5 fruit fly cellular contexts compared by ENCODE assay signal in genomic region chr3R:20557415-20558105, dm6.
TF ChIP-seq lines count a peak whose summit lies in the region.

Gene DPCoAC, minus strand, starts transcription at chr3R:20557667.
Gene CG5180, plus strand, starts transcription at chr3R:20557930.

TF ChIP-seq in whole organism, adult, 20 proteins besides CTCF, POLR2A, EP300 and RAD21 (continued from another document):
- TF ChIP-seq CG33017 (tag; optimal IDR thresholded peaks at IDR 0.05; lab: Kevin White, UChicago): peak; percentile 26
- peak; percentile 38 for TF ChIP-seq Hr96 (GFP tag; optimal IDR thresholded peaks at IDR 0.05; lab: Kevin White, UChicago)

TF ChIP-seq in whole organism, embryonic, 481 proteins besides CTCF, POLR2A, EP300 and RAD21 (continued from another document and continues in another):
- TF ChIP-seq CG11560 (tag; IDR thresholded peaks at IDR 0.05; lab: Robert Waterston, UW): peak; percentile 68
- TF ChIP-seq crp (GFP tag; optimal IDR thresholded peaks at IDR 0.05; lab: Kevin White, UChicago): peak in 1 of 2 experiments; percentile 36
- peak; percentile 60 for TF ChIP-seq CG10267 (tag; optimal IDR thresholded peaks at IDR 0.05; lab: Kevin White, UChicago)
- peak; percentile 51 for TF ChIP-seq ssp (GFP tag; IDR thresholded peaks at IDR 0.05; lab: Robert Waterston, UW)
- TF ChIP-seq chif (GFP tag; optimal IDR thresholded peaks at IDR 0.05; lab: Kevin White, UChicago): peak; percentile 30 to 64
- peak; percentile 63 for TF ChIP-seq CG17328 (GFP tag; IDR thresholded peaks at IDR 0.05; lab: Robert Waterston, UW)
- TF ChIP-seq CG8765 (GFP tag; IDR thresholded peaks at IDR 0.05; lab: Robert Waterston, UW): no peak; the same call in 1 of the 2 replicates
- TF ChIP-seq Nf-YA (GFP tag; IDR thresholded peaks at IDR 0.05; lab: Robert Waterston, UW): no peak
- TF ChIP-seq CG17912 (GFP tag; optimal IDR thresholded peaks at IDR 0.05; lab: Kevin White, UChicago): peak; percentile 62
- no peak for TF ChIP-seq bowl (GFP tag; IDR thresholded peaks at IDR 0.05; lab: Robert Waterston, UW)
- peak; percentile 48 for TF ChIP-seq vfl (GFP tag; optimal IDR thresholded peaks at IDR 0.05; lab: Kevin White, UChicago)
- peak; percentile 61 for TF ChIP-seq H15 (GFP tag; IDR thresholded peaks at IDR 0.05; lab: Robert Waterston, UW)
- peak; percentile 49; the same call in 1 of the 2 replicates for TF ChIP-seq CG10321 (GFP tag; IDR thresholded peaks at IDR 0.05; lab: Robert Waterston, UW)
- peak; percentile 60 for TF ChIP-seq Six4 (GFP tag; optimal IDR thresholded peaks at IDR 0.05; lab: Kevin White, UChicago)
- TF ChIP-seq CG4360 (GFP tag; IDR thresholded peaks at IDR 0.05; lab: Robert Waterston, UW): peak; percentile 64
- peak; percentile 51 for TF ChIP-seq bab2 (GFP tag; optimal IDR thresholded peaks at IDR 0.05; lab: Kevin White, UChicago)
- no peak for TF ChIP-seq CG10274 (GFP tag; optimal IDR thresholded peaks at IDR 0.05; lab: Kevin White, UChicago)
- TF ChIP-seq az2 (GFP tag; optimal IDR thresholded peaks at IDR 0.05; lab: Kevin White, UChicago): peak; percentile 41
- no peak for TF ChIP-seq sim (GFP tag; IDR thresholded peaks at IDR 0.05; lab: Robert Waterston, UW)
- TF ChIP-seq jumu (GFP tag; optimal IDR thresholded peaks at IDR 0.05; lab: Kevin White, UChicago): peak; percentile 77
- TF ChIP-seq Fer1 (GFP tag; optimal IDR thresholded peaks at IDR 0.05; lab: Kevin White, UChicago): peak; percentile 9
- peak; percentile 74 for TF ChIP-seq MESR4 (GFP tag; optimal IDR thresholded peaks at IDR 0.05; lab: Kevin White, UChicago)
- TF ChIP-seq Meics (GFP tag; optimal IDR thresholded peaks at IDR 0.05; lab: Kevin White, UChicago): peak; percentile 37
- TF ChIP-seq CG18011 (GFP tag; optimal IDR thresholded peaks at IDR 0.05; lab: Kevin White, UChicago): no peak
- peak; percentile 84 for TF ChIP-seq Lhr (GFP tag; optimal IDR thresholded peaks at IDR 0.05; lab: Kevin White, UChicago)
- no peak for TF ChIP-seq CG6654 (GFP tag; optimal IDR thresholded peaks at IDR 0.05; lab: Kevin White, UChicago)
- TF ChIP-seq Hr3 (GFP tag; optimal IDR thresholded peaks at IDR 0.05; lab: Kevin White, UChicago): peak; percentile 61
- TF ChIP-seq wor (GFP tag; IDR thresholded peaks at IDR 0.05; lab: Robert Waterston, UW): peak; percentile 26; the same call in 1 of the 2 replicates
- TF ChIP-seq CG4730 (GFP tag; IDR thresholded peaks at IDR 0.05; lab: Robert Waterston, UW): peak; percentile 56; the same call in 1 of the 2 replicates
- peak; percentile 12; the same call in 1 of the 2 replicates for TF ChIP-seq E2f2 (GFP tag; IDR thresholded peaks at IDR 0.05; lab: Robert Waterston, UW)
- no peak for TF ChIP-seq CG13296 (GFP tag; optimal IDR thresholded peaks at IDR 0.05; lab: Kevin White, UChicago)

TF ChIP-seq in whole organism, prepupa, 60 proteins besides CTCF, POLR2A, EP300 and RAD21 (continued from another document and continues in another):
- TF ChIP-seq Gug (GFP tag; IDR thresholded peaks at IDR 0.05; lab: Robert Waterston, UW) (no peak), lz (GFP tag; optimal IDR thresholded peaks at IDR 0.05; lab: Kevin White, UChicago) (peak; percentile 15), fd59A (GFP tag; optimal IDR thresholded peaks at IDR 0.05; lab: Kevin White, UChicago) (no peak), vri (GFP tag; optimal IDR thresholded peaks at IDR 0.05; lab: Kevin White, UChicago) (peak; percentile 70), fkh (GFP tag; optimal IDR thresholded peaks at IDR 0.05; lab: Kevin White, UChicago) (peak; percentile 29), Hr4 (GFP tag; optimal IDR thresholded peaks at IDR 0.05; lab: Kevin White, UChicago) (peak; percentile 68), cyc (GFP tag; optimal IDR thresholded peaks at IDR 0.05; lab: Kevin White, UChicago) (peak; percentile 69), CG10669 (GFP tag; optimal IDR thresholded peaks at IDR 0.05; lab: Kevin White, UChicago) (peak; percentile 20), spab (GFP tag; optimal IDR thresholded peaks at IDR 0.05; lab: Kevin White, UChicago) (no peak), CG6808 (GFP tag; optimal IDR thresholded peaks at IDR 0.05; lab: Kevin White, UChicago) (peak; percentile 40), CG31627 (GFP tag; optimal IDR thresholded peaks at IDR 0.05; lab: Kevin White, UChicago) (peak; percentile 74), CG10631 (GFP tag; optimal IDR thresholded peaks at IDR 0.05; lab: Kevin White, UChicago) (peak; percentile 72), CG3919 (GFP tag; optimal IDR thresholded peaks at IDR 0.05; lab: Kevin White, UChicago) (peak; percentile 66), CG7368 (GFP tag; optimal IDR thresholded peaks at IDR 0.05; lab: Kevin White, UChicago) (peak; percentile 19), Ets96B (tag; optimal IDR thresholded peaks at IDR 0.05; lab: Kevin White, UChicago) (no peak), Blimp-1 (GFP tag; optimal IDR thresholded peaks at IDR 0.05; lab: Kevin White, UChicago) (peak; percentile 12), Sox15 (GFP tag; optimal IDR thresholded peaks at IDR 0.05; lab: Kevin White, UChicago) (peak; percentile 46), OdsH (GFP tag; optimal IDR thresholded peaks at IDR 0.05; lab: Kevin White, UChicago) (peak; percentile 69), dsx (GFP tag; optimal IDR thresholded peaks at IDR 0.05; lab: Kevin White, UChicago; ENCODE audit: poor library complexity, severe bottlenecking) (no peak), CG8319 (GFP tag; optimal IDR thresholded peaks at IDR 0.05; lab: Kevin White, UChicago) (peak; percentile 20), CG11902 (GFP tag; optimal IDR thresholded peaks at IDR 0.05; lab: Kevin White, UChicago) (peak; percentile 27), Hr39 (GFP tag; optimal IDR thresholded peaks at IDR 0.05; lab: Kevin White, UChicago) (peak; percentile 60), svp (GFP tag; lab: Kevin White, UChicago) (peak; percentile 79), Lpt (GFP tag; optimal IDR thresholded peaks at IDR 0.05; lab: Kevin White, UChicago) (no peak), Eip93F (GFP tag; optimal IDR thresholded peaks at IDR 0.05; lab: Kevin White, UChicago) (peak; percentile 45), CG34406 (GFP tag; optimal IDR thresholded peaks at IDR 0.05; lab: Kevin White, UChicago) (peak; percentile 43), CG1621 (tag; optimal IDR thresholded peaks at IDR 0.05; lab: Kevin White, UChicago) (peak; percentile 47), pdm3 (GFP tag; optimal IDR thresholded peaks at IDR 0.05; lab: Kevin White, UChicago) (peak; percentile 52), salr (GFP tag; optimal IDR thresholded peaks at IDR 0.05; lab: Kevin White, UChicago) (peak in 1 of 2 experiments; percentile 65), topi (GFP tag; optimal IDR thresholded peaks at IDR 0.05; lab: Kevin White, UChicago) (peak; percentile 32), Eip78C (GFP tag; lab: Kevin White, UChicago) (peak; percentile 79), Hr38 (GFP tag; optimal IDR thresholded peaks at IDR 0.05; lab: Kevin White, UChicago) (no peak), CG9139 (GFP tag; optimal IDR thresholded peaks at IDR 0.05; lab: Kevin White, UChicago) (peak; percentile 36), CG11294 (GFP tag; IDR thresholded peaks at IDR 0.05; lab: Robert Waterston, UW) (peak; percentile 36; the same call in 1 of the 2 replicates)

TF ChIP-seq in whole organism, pupa, 21 proteins besides CTCF, POLR2A, EP300 and RAD21 (continued from another document):
- peak; percentile 53 for TF ChIP-seq Snoo (tag; optimal IDR thresholded peaks at IDR 0.05; lab: Kevin White, UChicago)

TF ChIP-seq in whole organism, wandering third instar larva, 38 proteins besides CTCF, POLR2A, EP300 and RAD21 (continued from another document):
- TF ChIP-seq Dif (GFP tag; optimal IDR thresholded peaks at IDR 0.05; lab: Kevin White, UChicago; ENCODE audit: partially characterized antibody) (peak; percentile 53), Sp1 (GFP tag; optimal IDR thresholded peaks at IDR 0.05; lab: Kevin White, UChicago) (peak; percentile 28), ey (GFP tag; optimal IDR thresholded peaks at IDR 0.05; lab: Kevin White, UChicago) (no peak), Hr83 (GFP tag; optimal IDR thresholded peaks at IDR 0.05; lab: Kevin White, UChicago; ENCODE audit: poor library complexity, severe bottlenecking) (no peak), Rel (GFP tag; optimal IDR thresholded peaks at IDR 0.05; lab: Kevin White, UChicago) (no peak), Rel (tag; optimal IDR thresholded peaks at IDR 0.05; lab: Kevin White, UChicago) (peak; percentile 56), fru (GFP tag; optimal IDR thresholded peaks at IDR 0.05; lab: Kevin White, UChicago) (no peak), Hnf4 (GFP tag; optimal IDR thresholded peaks at IDR 0.05; lab: Kevin White, UChicago) (peak; percentile 76), Myc (optimal IDR thresholded peaks at IDR 0.05; lab: Kevin White, UChicago) (no peak), tai (GFP tag; optimal IDR thresholded peaks at IDR 0.05; lab: Kevin White, UChicago) (no peak), Mio (GFP tag; optimal IDR thresholded peaks at IDR 0.05; lab: Kevin White, UChicago) (no peak), rgr (GFP tag; optimal IDR thresholded peaks at IDR 0.05; lab: Kevin White, UChicago) (no peak), foxo (GFP tag; optimal IDR thresholded peaks at IDR 0.05; lab: Kevin White, UChicago) (peak; percentile 34 to 44), sage (GFP tag; optimal IDR thresholded peaks at IDR 0.05; lab: Kevin White, UChicago) (no peak), h (GFP tag; optimal IDR thresholded peaks at IDR 0.05; lab: Kevin White, UChicago) (peak; percentile 6), Jra (GFP tag; optimal IDR thresholded peaks at IDR 0.05; lab: Kevin White, UChicago) (peak; percentile 72)
